Worm (Caenorhabditis elegans) whole organism, early embryonic: ENCODE data around the gene rpac-19.

ENCODE experiments used
- F13C5.2 ChIP-seq: sonication (generic microtip); optimal IDR thresholded peaks from 2 replicates; lab custom pipeline; 2017; ENCODE audit warnings: mild to moderate bottlenecking, missing genetic modification characterization, inconsistent platforms, missing compliant biosample characterization
- ama-1 ChIP-seq: fragments of 150-350 bp; optimal IDR thresholded peaks from 2 replicates; lab custom pipeline; 2014
- ceh-13 ChIP-seq: fragments of 200-800 bp; sonication (Bioruptor generic); optimal IDR thresholded peaks from 2 replicates; lab custom pipeline; 2018; ENCODE audit warnings: mild to moderate bottlenecking, missing genetic modification characterization, missing compliant biosample characterization
- ceh-36 ChIP-seq: sonication (generic microtip); optimal IDR thresholded peaks from 2 replicates; lab custom pipeline; 2016; ENCODE audit warnings: missing genetic modification characterization, inconsistent platforms, missing compliant biosample characterization
- flt-1 ChIP-seq: fragments of 200-800 bp; sonication (Bioruptor generic); IDR thresholded peaks from 2 replicates; pipeline ENCODE4 v1.3.6; 2022; ENCODE audit warnings: missing genetic modification characterization, missing compliant biosample characterization
- hmg-4 ChIP-seq: fragments of 200-800 bp; sonication (Bioruptor generic); optimal IDR thresholded peaks from 2 replicates; lab custom pipeline; 2018; ENCODE audit warnings: mild to moderate bottlenecking, missing genetic modification characterization, missing compliant biosample characterization
- tbx-11 ChIP-seq: fragments of 200-800 bp; sonication (Bioruptor generic); IDR thresholded peaks from 2 replicates; pipeline ENCODE4 v1.3.6; 2022; ENCODE audit warnings: missing genetic modification characterization, missing compliant biosample characterization

ce11 chrIII:9666668-9667067 is 37.0 kb upstream of the rpac-19 start:
- TF ChIP-seq hmg-4 (GFP tag; lab: Kevin White, UChicago): no peak
- TF ChIP-seq flt-1: no peak
- TF ChIP-seq tbx-11 (GFP tag; lab: Robert Waterston, UW): no peak
- TF ChIP-seq ceh-36 (tag; lab: Kevin White, UChicago): no peak
- no peak for TF ChIP-seq ama-1 (lab: Kevin White, UChicago)
- TF ChIP-seq ceh-13: no peak
- no peak for TF ChIP-seq F13C5.2 (tag; lab: Kevin White, UChicago)
